Fruit fly (Drosophila melanogaster): ENCODE data around the gene Eig71Eb.
A peak's percentile ranks its signal among the peaks of the same experiment; 100 is the strongest.

Eig71Eb gene

dm6 chr3L:15619626-15620247 lies 30.0 kb upstream of the Eig71Eb start, which contains the start of gene Phs (continued):
- TF ChIP-seq croc (GFP tag; conservative IDR thresholded peaks at IDR 0.05) (peak; percentile 54), sob (GFP tag; IDR thresholded peaks at IDR 0.05) (peak; percentile 96), CG5953 (GFP tag; IDR thresholded peaks at IDR 0.05) (peak; percentile 65), sens (GFP tag) (peak; percentile 93), Ravus (GFP tag; IDR thresholded peaks at IDR 0.05) (no peak), unc-4 (GFP tag; IDR thresholded peaks at IDR 0.05; ENCODE audit: partially characterized antibody) (0 out of 2 replicates have a peak, but pooled peaks have one; percentile 28), Bgb (GFP tag; IDR thresholded peaks at IDR 0.05; ENCODE audit: partially characterized antibody) (peak; percentile 65), schlank (tag; optimal IDR thresholded peaks at IDR 0.05) (peak; percentile 64), Adf1 (GFP tag; IDR thresholded peaks at IDR 0.05) (peak; percentile 35; the same call in 1 of the 2 replicates), CG9932 (GFP tag; IDR thresholded peaks at IDR 0.05) (peak; percentile 96), CG7357 (GFP tag; IDR thresholded peaks at IDR 0.05) (0 out of 3 replicates have a peak, but pooled peaks have one; percentile 33), HmgD (GFP tag; optimal IDR thresholded peaks at IDR 0.05) (peak; percentile 95), Opbp (GFP tag; IDR thresholded peaks at IDR 0.05; ENCODE audit: partially characterized antibody) (peak; percentile 72; the same call in 2 of the 3 replicates), CG10267 (tag; optimal IDR thresholded peaks at IDR 0.05) (peak; percentile 100), CG17359 (tag; optimal IDR thresholded peaks at IDR 0.05) (peak; percentile 61), Xrp1 (GFP tag; IDR thresholded peaks at IDR 0.05) (peak; percentile 87), CG8478 (optimal IDR thresholded peaks at IDR 0.05) (peak; percentile 56), CG7839 (tag; optimal IDR thresholded peaks at IDR 0.05) (peak; percentile 63), HLH54F (GFP tag; optimal IDR thresholded peaks at IDR 0.05) (peak; percentile 93), gt (GFP tag; IDR thresholded peaks at IDR 0.05) (peak; percentile 12; the same call in 1 of the 2 replicates), CG34376 (GFP tag; optimal IDR thresholded peaks at IDR 0.05) (peak; percentile 63), tio (GFP tag; optimal IDR thresholded peaks at IDR 0.05) (peak; percentile 46), nmo (GFP tag; optimal IDR thresholded peaks at IDR 0.05) (peak; percentile 36), ken (GFP tag; IDR thresholded peaks at IDR 0.05) (peak; percentile 94), slp2 (GFP tag; optimal IDR thresholded peaks at IDR 0.05) (peak; percentile 74), CG1832 (GFP tag; optimal IDR thresholded peaks at IDR 0.05) (no peak), cato (GFP tag; optimal IDR thresholded peaks at IDR 0.05; ENCODE audit: borderline replicate concordance) (peak; percentile 59), Taf1 (GFP tag; IDR thresholded peaks at IDR 0.05) (no peak), dimm (GFP tag; IDR thresholded peaks at IDR 0.05) (0 out of 2 replicates have a peak, but pooled peaks have one; percentile 24), HLH4C (GFP tag; IDR thresholded peaks at IDR 0.05; ENCODE audit: partially characterized antibody) (0 out of 3 replicates have a peak, but pooled peaks have one; percentile 49), CG10654 (GFP tag; optimal IDR thresholded peaks at IDR 0.05) (peak; percentile 82), CTCF (GFP tag; optimal IDR thresholded peaks at IDR 0.05) (peak; percentile 11), CG31441 (GFP tag; IDR thresholded peaks at IDR 0.05) (peak; percentile 46; the same call in 1 of the 2 replicates), abd-A (tag; optimal IDR thresholded peaks at IDR 0.05) (no peak), CG17802 (tag; optimal IDR thresholded peaks at IDR 0.05) (peak; percentile 74), tup (GFP tag; optimal IDR thresholded peaks at IDR 0.05) (peak; percentile 73), CG16863 (GFP tag; optimal IDR thresholded peaks at IDR 0.05) (peak; percentile 80), mld (GFP tag; IDR thresholded peaks at IDR 0.05; ENCODE audit: partially characterized antibody) (no peak), CG13624 (GFP tag; optimal IDR thresholded peaks at IDR 0.05) (peak; percentile 94), twi (tag; optimal IDR thresholded peaks at IDR 0.05) (peak; percentile 48), fd3F (GFP tag; optimal IDR thresholded peaks at IDR 0.05) (peak; percentile 44), CG43689 (GFP tag; IDR thresholded peaks at IDR 0.05) (no peak), fru (optimal IDR thresholded peaks at IDR 0.05) (no peak), Asciz (GFP tag; optimal IDR thresholded peaks at IDR 0.05) (peak; percentile 47), grau (tag; optimal IDR thresholded peaks at IDR 0.05) (peak; percentile 55), CG15073 (GFP tag; optimal IDR thresholded peaks at IDR 0.05) (no peak), CG5180 (GFP tag; optimal IDR thresholded peaks at IDR 0.05) (no peak), Fer1 (GFP tag; optimal IDR thresholded peaks at IDR 0.05) (peak; percentile 79), HLHmδ (GFP tag; optimal IDR thresholded peaks at IDR 0.05) (peak; percentile 32), wdn (GFP tag; IDR thresholded peaks at IDR 0.05) (peak; percentile 76)

Data from whole organism, embryonic.